Fruit fly (Drosophila melanogaster): ENCODE results near the gene msn.

Gene msn

dm6 chr3L:2567050-2567609, 19.2 kb downstream of the msn start:
- no peak for TF ChIP-seq Sin3A (optimal IDR thresholded peaks at IDR 0.05)
- peak; percentile 10 for TF ChIP-seq h (optimal IDR thresholded peaks at IDR 0.05)
- TF ChIP-seq Myc (optimal IDR thresholded peaks at IDR 0.05): no peak
- TF ChIP-seq insv (optimal IDR thresholded peaks at IDR 0.05): peak; percentile 62

dm6 chr3L:2566029-2566428, 20.3 kb downstream of the msn start:
- TF ChIP-seq h (optimal IDR thresholded peaks at IDR 0.05) (no peak), insv (optimal IDR thresholded peaks at IDR 0.05) (no peak), ttk (optimal IDR thresholded peaks at IDR 0.05) (no peak), psq (optimal IDR thresholded peaks at IDR 0.05) (no peak), Myc (optimal IDR thresholded peaks at IDR 0.05) (no peak), Sin3A (optimal IDR thresholded peaks at IDR 0.05) (no peak)

dm6 chr3L:2555670-2556069, 30.7 kb downstream of the msn start:
- TF ChIP-seq Sin3A (optimal IDR thresholded peaks at IDR 0.05): no peak
- no peak for TF ChIP-seq ttk (optimal IDR thresholded peaks at IDR 0.05)
- TF ChIP-seq psq (optimal IDR thresholded peaks at IDR 0.05): no peak
- TF ChIP-seq Myc (optimal IDR thresholded peaks at IDR 0.05): no peak
- TF ChIP-seq h (optimal IDR thresholded peaks at IDR 0.05): no peak
- TF ChIP-seq insv (optimal IDR thresholded peaks at IDR 0.05): no peak

DNA sequence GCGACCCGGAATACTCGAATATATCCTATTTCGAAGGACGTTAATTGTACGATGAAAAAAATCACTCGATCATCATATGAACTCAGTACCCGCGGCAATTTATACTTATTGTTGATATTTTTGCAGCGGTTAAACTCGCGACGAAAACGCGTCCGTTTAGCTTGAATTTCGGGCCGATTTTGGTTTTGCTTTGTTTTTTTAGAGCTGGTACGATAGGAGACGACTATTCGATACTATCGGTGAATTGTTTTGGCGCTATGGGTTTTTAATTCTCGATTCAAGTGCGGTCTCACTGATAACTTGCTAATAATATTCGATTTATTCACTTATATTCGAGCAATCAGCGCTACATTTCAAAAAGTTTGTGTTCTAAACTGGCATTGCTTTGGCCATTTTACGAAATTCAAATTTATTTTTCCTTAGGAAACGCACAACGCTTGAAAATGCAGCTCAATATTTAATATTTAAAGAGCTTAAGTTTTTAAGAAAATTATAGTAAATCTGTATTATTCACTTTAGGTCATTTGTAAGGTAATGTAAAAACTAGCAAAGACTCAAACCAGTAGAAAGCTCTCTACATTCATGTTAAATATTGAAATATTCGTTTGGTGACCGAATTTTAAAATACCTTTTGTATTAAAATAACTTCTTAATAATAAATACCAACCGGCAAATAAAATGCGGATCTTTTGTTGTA, 32.1 kb downstream of the msn start, which contains the start of gene Spn:
Gene Spn (minus strand): TSS at position 175 of the 697 bp plus-strand sequence.
- TF ChIP-seq Myc (optimal IDR thresholded peaks at IDR 0.05): no peak
- no peak for TF ChIP-seq ttk (optimal IDR thresholded peaks at IDR 0.05)
- no peak for TF ChIP-seq h (optimal IDR thresholded peaks at IDR 0.05)
- no peak for TF ChIP-seq insv (optimal IDR thresholded peaks at IDR 0.05)
- TF ChIP-seq psq (optimal IDR thresholded peaks at IDR 0.05): peak; percentile 74

dm6 chr3L:2552844-2553839, 33.2 kb downstream of the msn start:
- TF ChIP-seq insv (optimal IDR thresholded peaks at IDR 0.05) (no peak), psq (optimal IDR thresholded peaks at IDR 0.05) (peak; percentile 66)

DNA sequence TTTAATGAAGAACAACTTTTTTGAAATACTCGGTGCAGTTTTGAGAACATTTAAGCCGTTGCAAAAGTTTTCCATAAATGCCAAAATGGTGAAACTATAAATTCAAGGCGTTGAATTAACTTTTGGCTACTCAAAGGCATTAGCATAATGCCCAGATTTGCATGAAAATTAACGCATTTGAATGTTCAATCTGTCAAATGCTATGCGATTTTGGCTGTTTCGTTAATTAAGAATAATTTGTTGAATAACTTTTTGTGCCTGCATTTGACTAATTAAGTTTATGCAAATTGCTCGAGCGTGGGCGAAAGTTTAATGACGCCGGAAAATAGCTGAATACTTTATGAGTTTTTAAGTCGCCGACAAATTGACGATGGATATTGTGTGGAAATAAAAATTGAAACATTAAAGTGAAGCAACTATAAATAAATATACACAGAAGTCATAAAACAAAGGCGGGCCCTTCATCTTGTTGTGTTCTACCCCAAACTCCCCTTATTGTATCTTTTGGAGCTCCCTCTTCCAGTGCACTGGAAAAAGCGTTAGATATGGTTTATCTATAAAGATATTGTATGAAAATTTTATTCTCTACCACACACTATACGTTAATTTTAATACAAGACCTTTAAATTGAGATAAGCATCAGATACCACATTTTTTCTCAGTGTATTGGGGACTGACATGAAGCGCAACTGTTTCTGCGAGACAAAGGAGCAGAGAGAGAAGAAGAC, 34.1 kb downstream of the msn start:
- TF ChIP-seq h (optimal IDR thresholded peaks at IDR 0.05) (no peak), psq (optimal IDR thresholded peaks at IDR 0.05) (peak; percentile 56), insv (optimal IDR thresholded peaks at IDR 0.05) (no peak)

- TF ChIP-seq Sin3A (optimal IDR thresholded peaks at IDR 0.05): no peak
- TF ChIP-seq insv (optimal IDR thresholded peaks at IDR 0.05): no peak
Observed at dm6 chr3L:2551137-2551676, 35.1 kb downstream of the msn start.

DNA sequence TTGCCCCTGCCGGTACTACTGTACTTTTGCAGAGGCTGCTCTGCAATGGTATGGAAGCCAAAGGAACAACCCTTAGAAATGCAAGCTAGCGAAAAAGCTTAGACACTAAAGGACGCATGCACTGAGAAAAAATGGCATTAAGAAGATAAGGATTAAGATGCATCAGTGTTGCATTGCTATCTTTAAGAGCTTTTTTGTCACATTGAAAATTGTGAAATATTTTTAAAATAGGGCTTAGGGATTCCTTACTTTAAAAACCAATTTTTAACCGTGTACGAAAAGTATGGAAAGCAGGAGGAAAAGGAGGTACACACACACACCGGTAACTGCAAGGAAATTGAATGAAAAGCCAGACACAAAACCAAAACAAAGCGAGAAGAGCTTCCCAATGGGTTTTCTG, 37.4 kb downstream of the msn start:
- TF ChIP-seq psq (optimal IDR thresholded peaks at IDR 0.05) (no peak), Myc (optimal IDR thresholded peaks at IDR 0.05) (no peak), ttk (optimal IDR thresholded peaks at IDR 0.05) (no peak), Sin3A (optimal IDR thresholded peaks at IDR 0.05) (no peak), h (optimal IDR thresholded peaks at IDR 0.05) (no peak), insv (optimal IDR thresholded peaks at IDR 0.05) (no peak)

- TF ChIP-seq psq (optimal IDR thresholded peaks at IDR 0.05) (no peak), insv (optimal IDR thresholded peaks at IDR 0.05) (no peak)
Observed at dm6 chr3L:2545913-2546312, 40.4 kb downstream of the msn start.

DNA sequence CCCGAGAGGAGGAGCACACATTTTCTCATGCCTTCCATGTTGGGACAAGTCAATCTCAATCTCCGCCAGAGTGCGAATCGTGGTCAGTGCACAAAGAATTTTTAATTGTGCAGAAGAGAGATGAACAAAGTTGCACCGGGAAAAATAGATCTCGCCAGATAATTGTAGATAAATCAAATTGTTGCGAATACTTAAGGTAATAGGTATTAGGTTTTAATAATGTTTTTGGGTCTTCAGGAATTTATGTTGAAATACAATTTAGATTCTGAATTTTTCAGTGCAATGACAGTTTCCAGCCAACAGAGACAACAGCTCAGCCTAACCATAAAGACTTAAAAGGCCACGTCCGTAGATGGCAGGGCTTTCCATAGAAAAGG, 41.3 kb downstream of the msn start:
- TF ChIP-seq psq (optimal IDR thresholded peaks at IDR 0.05): no peak

DNA sequence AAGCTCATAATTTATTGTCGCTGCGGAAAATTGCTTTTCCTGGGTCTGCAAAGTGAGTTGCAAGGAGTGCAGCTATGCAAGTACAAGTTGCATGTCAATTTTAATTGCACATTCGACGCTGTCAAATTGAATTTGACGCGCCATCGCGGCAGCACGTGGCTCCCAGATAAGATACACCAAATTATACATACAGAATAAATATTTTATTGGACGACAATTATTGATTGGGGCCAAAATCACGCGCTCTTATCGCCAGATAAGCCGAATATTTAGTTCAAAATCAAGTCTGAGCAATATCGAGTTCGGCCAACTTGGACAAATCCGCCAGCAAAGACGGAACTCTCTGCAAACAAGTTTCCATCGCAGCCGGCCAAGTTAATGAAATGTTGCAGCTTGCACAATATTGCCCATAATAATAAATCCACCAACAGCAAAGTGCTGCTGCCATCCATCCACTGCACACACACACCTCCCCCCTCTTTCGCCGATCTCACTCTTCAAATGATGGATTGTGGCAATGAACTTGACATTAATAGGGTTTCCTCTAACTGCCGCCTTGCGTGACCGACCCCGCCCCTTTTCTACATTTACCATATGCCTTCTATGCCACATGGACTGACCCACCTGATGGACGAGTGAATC, 41.8 kb downstream of the msn start:
- TF ChIP-seq Sin3A (optimal IDR thresholded peaks at IDR 0.05): no peak
- TF ChIP-seq psq (optimal IDR thresholded peaks at IDR 0.05): no peak
- TF ChIP-seq Myc (optimal IDR thresholded peaks at IDR 0.05): no peak
- TF ChIP-seq h (optimal IDR thresholded peaks at IDR 0.05): no peak
- no peak for TF ChIP-seq insv (optimal IDR thresholded peaks at IDR 0.05)

- TF ChIP-seq psq (optimal IDR thresholded peaks at IDR 0.05) (no peak), Sin3A (optimal IDR thresholded peaks at IDR 0.05) (no peak), h (optimal IDR thresholded peaks at IDR 0.05) (no peak), Myc (optimal IDR thresholded peaks at IDR 0.05) (no peak), ttk (optimal IDR thresholded peaks at IDR 0.05) (no peak), insv (optimal IDR thresholded peaks at IDR 0.05) (no peak)
Observed at dm6 chr3L:2541361-2541760, 45.0 kb downstream of the msn start.
